Worm (Caenorhabditis elegans) whole organism, mixed stage, embryonic: ENCODE results near the gene pst-2.

Experiments
- M03D4.4 ChIP-seq: sonication (generic microtip); optimal IDR thresholded peaks from 2 replicates; lab custom pipeline; 2017; ENCODE audit warnings: mild to moderate bottlenecking, missing genetic modification characterization, missing compliant biosample characterization
- bed-3 ChIP-seq: fragments of 200-800 bp; sonication (Bioruptor generic); optimal IDR thresholded peaks from 3 replicates; lab custom pipeline; 2018; ENCODE audit warnings: mild to moderate bottlenecking, missing genetic modification characterization, moderate library complexity, missing compliant biosample characterization
- blmp-1 ChIP-seq: fragments of 150-350 bp; optimal IDR thresholded peaks from 2 replicates; lab custom pipeline; 2014; ENCODE audit warnings: missing biosample characterization, missing genetic modification characterization
- ceh-39 ChIP-seq: fragments of 150-350 bp; optimal IDR thresholded peaks from 2 replicates; lab custom pipeline; 2014; ENCODE audit warnings: missing biosample characterization, missing genetic modification characterization
- ceh-43 ChIP-seq: fragments of 200-800 bp; sonication (Bioruptor generic); optimal IDR thresholded peaks from 2 replicates; lab custom pipeline; 2018; ENCODE audit warnings: mild to moderate bottlenecking, missing genetic modification characterization, moderate library complexity, missing compliant biosample characterization
- ceh-83 ChIP-seq: fragments of 200-800 bp; sonication (Bioruptor generic); optimal IDR thresholded peaks from 2 replicates; lab custom pipeline; 2018; ENCODE audit warnings: mild to moderate bottlenecking, missing genetic modification characterization, missing compliant biosample characterization
- ces-1 ChIP-seq: fragments of 150-350 bp; optimal IDR thresholded peaks from 2 replicates; lab custom pipeline; 2014; ENCODE audit warnings: missing biosample characterization, missing genetic modification reagents, missing genetic modification characterization
- cnd-1 ChIP-seq: fragments of 200-800 bp; sonication (Bioruptor generic); optimal IDR thresholded peaks from 2 replicates; lab custom pipeline; 2018; ENCODE audit warnings: mild to moderate bottlenecking, missing genetic modification characterization, missing compliant biosample characterization
- drap-1 ChIP-seq: fragments of 200-800 bp; sonication (Bioruptor generic); optimal IDR thresholded peaks from 3 replicates; lab custom pipeline; 2018; ENCODE audit warnings: mild to moderate bottlenecking, missing genetic modification characterization, missing compliant biosample characterization
- elt-1 ChIP-seq: sonication (generic microtip); optimal IDR thresholded peaks from 2 replicates; lab custom pipeline; 2017; ENCODE audit warnings: missing genetic modification characterization, mild to moderate bottlenecking, missing compliant biosample characterization, antibody characterized with exemption, moderate library complexity, borderline replicate concordance; ENCODE audit not compliant: insufficient read depth
- elt-3 ChIP-seq: fragments of 150-350 bp; optimal IDR thresholded peaks from 2 replicates; lab custom pipeline; 2014; ENCODE audit warnings: missing biosample characterization, missing genetic modification characterization
- flh-1 ChIP-seq: fragments of 200-800 bp; sonication (Bioruptor generic); optimal IDR thresholded peaks from 2 replicates; lab custom pipeline; 2018; ENCODE audit warnings: mild to moderate bottlenecking, missing genetic modification characterization, moderate library complexity, missing compliant biosample characterization
- ham-2 ChIP-seq: fragments of 200-800 bp; sonication (Bioruptor generic); optimal IDR thresholded peaks from 2 replicates; lab custom pipeline; 2018; ENCODE audit warnings: mild to moderate bottlenecking, missing genetic modification characterization, missing compliant biosample characterization
- hlh-1 ChIP-seq: fragments of 150-350 bp; optimal IDR thresholded peaks from 2 replicates; lab custom pipeline; 2014; ENCODE audit warnings: missing biosample characterization, missing genetic modification reagents, missing genetic modification characterization
- lin-13 ChIP-seq: fragments of 150-350 bp; optimal IDR thresholded peaks from 2 replicates; lab custom pipeline; 2014; ENCODE audit warnings: missing biosample characterization, missing genetic modification characterization
- lin-32 ChIP-seq: fragments of 200-800 bp; sonication (Bioruptor generic); optimal IDR thresholded peaks from 2 replicates; lab custom pipeline; 2018; ENCODE audit warnings: mild to moderate bottlenecking, missing genetic modification characterization, missing compliant biosample characterization
- lsy-2 ChIP-seq: fragments of 150-350 bp; optimal IDR thresholded peaks from 2 replicates; lab custom pipeline; 2014; ENCODE audit warnings: missing biosample characterization, missing genetic modification characterization
- mab-5 ChIP-seq: fragments of 150-350 bp; optimal IDR thresholded peaks from 2 replicates; lab custom pipeline; 2014; ENCODE audit warnings: missing biosample characterization, missing genetic modification characterization
- mep-1 ChIP-seq: fragments of 150-350 bp; optimal IDR thresholded peaks from 2 replicates; lab custom pipeline; 2017; ENCODE audit warnings: missing biosample characterization, missing genetic modification reagents, missing genetic modification characterization, inconsistent platforms
- mls-2 ChIP-seq: sonication (generic microtip); optimal IDR thresholded peaks from 2 replicates; lab custom pipeline; 2016; ENCODE audit warnings: mild to moderate bottlenecking, missing genetic modification characterization, moderate library complexity, missing compliant biosample characterization
- nhr-12 ChIP-seq: fragments of 150-350 bp; optimal IDR thresholded peaks from 2 replicates; lab custom pipeline; 2014; ENCODE audit warnings: missing biosample characterization, missing genetic modification characterization
- nhr-2 ChIP-seq: fragments of 150-350 bp; optimal IDR thresholded peaks from 2 replicates; lab custom pipeline; 2014; ENCODE audit warnings: missing biosample characterization, missing genetic modification characterization
- nhr-237 ChIP-seq: fragments of 150-350 bp; optimal IDR thresholded peaks from 2 replicates; lab custom pipeline; 2014; ENCODE audit warnings: missing biosample characterization, missing genetic modification characterization
- nhr-28 ChIP-seq: fragments of 150-350 bp; optimal IDR thresholded peaks from 2 replicates; lab custom pipeline; 2014; ENCODE audit warnings: missing biosample characterization, missing genetic modification characterization
- nhr-76 ChIP-seq: sonication (generic microtip); optimal IDR thresholded peaks from 2 replicates; lab custom pipeline; 2017; ENCODE audit warnings: missing biosample characterization, missing genetic modification characterization
- pha-4 ChIP-seq: fragments of 150-350 bp; optimal IDR thresholded peaks from 2 replicates; lab custom pipeline; 2018; ENCODE audit warnings: missing biosample characterization, missing genetic modification reagents, missing genetic modification characterization
- sem-2 ChIP-seq: fragments of 200-800 bp; sonication (Bioruptor generic); optimal IDR thresholded peaks from 2 replicates; lab custom pipeline; 2018; ENCODE audit warnings: mild to moderate bottlenecking, missing genetic modification characterization, missing compliant biosample characterization
- snpc-4 ChIP-seq: fragments of 150-350 bp; optimal IDR thresholded peaks from 2 replicates; lab custom pipeline; 2014; ENCODE audit warnings: missing biosample characterization, missing genetic modification characterization
- sptf-1 ChIP-seq: sonication (generic microtip); optimal IDR thresholded peaks from 2 replicates; lab custom pipeline; 2017; ENCODE audit warnings: mild to moderate bottlenecking, missing genetic modification characterization, moderate library complexity, missing compliant biosample characterization
- tbx-8 ChIP-seq: fragments of 200-800 bp; sonication (Bioruptor generic); optimal IDR thresholded peaks from 2 replicates; lab custom pipeline; 2018; ENCODE audit warnings: mild to moderate bottlenecking, missing genetic modification characterization, moderate library complexity, missing compliant biosample characterization
- unc-120 ChIP-seq: sonication (generic microtip); optimal IDR thresholded peaks from 2 replicates; lab custom pipeline; 2017; ENCODE audit warnings: missing genetic modification characterization, missing compliant biosample characterization; ENCODE audit not compliant: poor library complexity, severe bottlenecking
- unc-39 ChIP-seq: fragments of 150-350 bp; optimal IDR thresholded peaks from 2 replicates; lab custom pipeline; 2014; ENCODE audit warnings: missing biosample characterization, missing genetic modification characterization
- unc-62 ChIP-seq: fragments of 150-350 bp; optimal IDR thresholded peaks from 2 replicates; lab custom pipeline; 2014; ENCODE audit warnings: missing biosample characterization, missing genetic modification reagents, missing genetic modification characterization
- zip-8 ChIP-seq: fragments of 150-350 bp; optimal IDR thresholded peaks from 2 replicates; lab custom pipeline; 2014; ENCODE audit warnings: missing biosample characterization, missing genetic modification characterization
- ztf-11 ChIP-seq: fragments of 150-350 bp; optimal IDR thresholded peaks from 2 replicates; lab custom pipeline; 2014; ENCODE audit warnings: missing biosample characterization, missing genetic modification characterization

Gene pst-2

ce11 chrIII:5675384-5675984 is 4.7 kb upstream of the pst-2 start:
- TF ChIP-seq sem-2 (GFP tag; lab: Kevin White, UChicago): peak; percentile 2
- no peak for TF ChIP-seq nhr-2 (tag; lab: Kevin White, UChicago)
- TF ChIP-seq, all 35 proteins: peak for 1

ce11 chrIII:5677790-5678189 is 2.4 kb upstream of the pst-2 start, which contains the start of gene F54E7.9:
TSS of gene F54E7.9 (minus strand) at chrIII:5677890.
- TF ChIP-seq mls-2 (tag; lab: Kevin White, UChicago) (no peak), ceh-43 (no peak), nhr-237 (no peak), mab-5 (tag; lab: Kevin White, UChicago) (no peak), elt-3 (tag; lab: Kevin White, UChicago) (no peak), unc-120 (tag; lab: Kevin White, UChicago) (no peak), nhr-12 (tag; lab: Kevin White, UChicago) (no peak), lin-13 (tag; lab: Kevin White, UChicago) (no peak), lin-32 (GFP tag; lab: Kevin White, UChicago) (no peak), tbx-8 (GFP tag; lab: Kevin White, UChicago) (no peak), snpc-4 (no peak), sem-2 (GFP tag; lab: Kevin White, UChicago) (no peak), ztf-11 (tag; lab: Kevin White, UChicago) (no peak), nhr-2 (tag; lab: Kevin White, UChicago) (no peak), unc-62 (no peak), flh-1 (GFP tag; lab: Kevin White, UChicago) (no peak), pha-4 (tag; lab: Kevin White, UChicago) (no peak), zip-8 (tag; lab: Kevin White, UChicago) (no peak)
- TF ChIP-seq, all 35 proteins: peak for 0

ce11 chrIII:5678935-5679334 is 1.3 kb upstream of the pst-2 start, which contains the start of the genes ska-3 and rps-12:
TSS of gene ska-3 (minus strand) at chrIII:5679005.
TSS of gene rps-12 (plus strand) at chrIII:5679298.
- TF ChIP-seq mls-2 (tag; lab: Kevin White, UChicago): peak; percentile 73
- TF ChIP-seq mep-1 (tag; lab: Kevin White, UChicago): peak; percentile 100
- TF ChIP-seq ztf-11 (tag; lab: Kevin White, UChicago): peak; percentile 69
- TF ChIP-seq nhr-12 (tag; lab: Kevin White, UChicago): peak; percentile 90
- no peak for TF ChIP-seq zip-8 (tag; lab: Kevin White, UChicago)
- no peak for TF ChIP-seq unc-39
- peak; percentile 66 for TF ChIP-seq hlh-1
- TF ChIP-seq unc-120 (tag; lab: Kevin White, UChicago): peak; percentile 88
- peak; percentile 92 for TF ChIP-seq lsy-2 (tag; lab: Kevin White, UChicago)
- peak; percentile 85 for TF ChIP-seq unc-62
- peak; percentile 55 for TF ChIP-seq elt-3 (tag; lab: Kevin White, UChicago)
- TF ChIP-seq cnd-1 (tag; lab: Kevin White, UChicago): peak; percentile 45
- TF ChIP-seq tbx-8 (GFP tag; lab: Kevin White, UChicago): peak; percentile 55
- peak; percentile 89 for TF ChIP-seq M03D4.4 (tag; lab: Kevin White, UChicago)
- TF ChIP-seq lin-32 (GFP tag; lab: Kevin White, UChicago): no peak
- TF ChIP-seq drap-1 (GFP tag; lab: Kevin White, UChicago): peak; percentile 86
- peak; percentile 88 for TF ChIP-seq sptf-1 (tag; lab: Kevin White, UChicago)
- no peak for TF ChIP-seq blmp-1
- no peak for TF ChIP-seq flh-1 (GFP tag; lab: Kevin White, UChicago)
- TF ChIP-seq ceh-43: peak; percentile 9
- peak; percentile 26 for TF ChIP-seq bed-3 (GFP tag; lab: Kevin White, UChicago)
- TF ChIP-seq ham-2 (GFP tag; lab: Kevin White, UChicago): peak; percentile 87
- peak; percentile 54 for TF ChIP-seq nhr-2 (tag; lab: Kevin White, UChicago)
- no peak for TF ChIP-seq snpc-4
- TF ChIP-seq sem-2 (GFP tag; lab: Kevin White, UChicago): peak; percentile 11
- peak; percentile 53 for TF ChIP-seq elt-1 (tag; lab: Kevin White, UChicago)
- peak; percentile 81 for TF ChIP-seq ces-1 (GFP tag; lab: Kevin White, UChicago)
- TF ChIP-seq ceh-83 (GFP tag; lab: Kevin White, UChicago): peak; percentile 25
- peak; percentile 99 for TF ChIP-seq pha-4 (tag; lab: Kevin White, UChicago)
- TF ChIP-seq ceh-39 (tag; lab: Kevin White, UChicago): peak; percentile 95
- peak; percentile 24 for TF ChIP-seq nhr-28
- peak; percentile 60 for TF ChIP-seq mab-5 (tag; lab: Kevin White, UChicago)
- peak; percentile 99 for TF ChIP-seq lin-13 (tag; lab: Kevin White, UChicago)
- peak; percentile 98 for TF ChIP-seq nhr-237
- TF ChIP-seq nhr-76: no peak
